Fruit fly (Drosophila melanogaster) whole organism, embryonic: Measurements from ENCODE around the gene CG6142.

Experiments
- ATbp ChIP-seq: fragments of 200-800 bp; sonication (Bioruptor generic); optimal IDR thresholded peaks from 2 replicates; lab custom pipeline; 2017; ENCODE audit warnings: missing biosample characterization, mild to moderate bottlenecking, missing genetic modification characterization, missing genetic modification reagents
- CG10321 ChIP-seq: fragments of 200-800 bp; sonication (Bioruptor generic); IDR thresholded peaks from 2 replicates; pipeline ENCODE4 v1.3.6; 2022; ENCODE audit warnings: missing biosample characterization, missing genetic modification characterization
- CG11456 ChIP-seq: fragments of 200-800 bp; sonication (Bioruptor generic); IDR thresholded peaks from 3 replicates; pipeline ENCODE4 v1.3.6; 2022; ENCODE audit warnings: missing biosample characterization, missing genetic modification characterization
- CG11723 ChIP-seq: fragments of 200-800 bp; sonication (Bioruptor generic); optimal IDR thresholded peaks from 2 replicates; lab custom pipeline; 2017; ENCODE audit warnings: missing biosample characterization, mild to moderate bottlenecking, missing genetic modification characterization
- CG12391 ChIP-seq: fragments of 200-800 bp; sonication (Bioruptor generic); optimal IDR thresholded peaks from 3 replicates; lab custom pipeline; 2018; ENCODE audit warnings: missing biosample characterization, mild to moderate bottlenecking, missing genetic modification characterization, moderate library complexity
- CG13894 ChIP-seq: fragments of 200-800 bp; sonication (Bioruptor generic); optimal IDR thresholded peaks from 3 replicates; lab custom pipeline; 2018; ENCODE audit warnings: missing biosample characterization, mild to moderate bottlenecking, missing genetic modification characterization, moderate library complexity
- CG14014 ChIP-seq: fragments of 200-800 bp; sonication (Bioruptor generic); IDR thresholded peaks from 2 replicates; pipeline ENCODE4 v1.3.6; 2022; ENCODE audit warnings: missing biosample characterization, missing genetic modification characterization
- CG16815 ChIP-seq: fragments of 200-800 bp; sonication (Bioruptor generic); optimal IDR thresholded peaks from 3 replicates; lab custom pipeline; 2017; ENCODE audit warnings: missing biosample characterization, mild to moderate bottlenecking, missing genetic modification characterization
- CG1832 ChIP-seq: fragments of 200-800 bp; sonication (Bioruptor generic); optimal IDR thresholded peaks from 2 replicates; lab custom pipeline; 2017; ENCODE audit warnings: missing biosample characterization, mild to moderate bottlenecking, missing genetic modification characterization, inconsistent platforms
- CG18599 ChIP-seq: fragments of 200-800 bp; sonication (Bioruptor generic); optimal IDR thresholded peaks from 3 replicates; lab custom pipeline; 2017; ENCODE audit warnings: missing biosample characterization, missing genetic modification characterization, mild to moderate bottlenecking, moderate library complexity, missing genetic modification reagents
- CG2678 ChIP-seq: fragments of 200-800 bp; sonication (Bioruptor generic); optimal IDR thresholded peaks from 3 replicates; lab custom pipeline; 2019; ENCODE audit warnings: missing biosample characterization, mild to moderate bottlenecking, missing genetic modification characterization, moderate library complexity
- CG4404 ChIP-seq: fragments of 200-800 bp; sonication (Bioruptor generic); IDR thresholded peaks from 2 replicates; pipeline ENCODE4 v1.3.6; 2022; ENCODE audit warnings: missing biosample characterization, missing genetic modification characterization
- CG4617 ChIP-seq: fragments of 200-800 bp; sonication (Bioruptor generic); optimal IDR thresholded peaks from 3 replicates; lab custom pipeline; 2016; ENCODE audit warnings: missing biosample characterization, missing genetic modification characterization, borderline replicate concordance
- CG4707 ChIP-seq: fragments of 200-800 bp; sonication (Bioruptor generic); optimal IDR thresholded peaks from 2 replicates; lab custom pipeline; 2018; ENCODE audit warnings: missing biosample characterization, mild to moderate bottlenecking, missing genetic modification characterization, moderate library complexity
- CG6254 ChIP-seq: fragments of 200-800 bp; sonication (Bioruptor generic); optimal IDR thresholded peaks from 3 replicates; lab custom pipeline; 2017; ENCODE audit warnings: mild to moderate bottlenecking, missing biosample characterization, missing genetic modification reagents, missing genetic modification characterization
- CG7271 ChIP-seq: fragments of 200-800 bp; sonication (Bioruptor generic); optimal IDR thresholded peaks from 2 replicates; lab custom pipeline; 2018; ENCODE audit warnings: missing biosample characterization, mild to moderate bottlenecking, missing genetic modification characterization, moderate library complexity
- CG8089 ChIP-seq: fragments of 200-800 bp; sonication (Bioruptor generic); optimal IDR thresholded peaks from 3 replicates; lab custom pipeline; 2016; ENCODE audit warnings: missing biosample characterization, missing genetic modification characterization
- CTCF ChIP-seq: fragments of 200-800 bp; sonication (Bioruptor generic); optimal IDR thresholded peaks from 2 replicates; lab custom pipeline; 2017; ENCODE audit warnings: missing biosample characterization, mild to moderate bottlenecking, missing genetic modification characterization, moderate library complexity
- Doc2 ChIP-seq: fragments of 200-800 bp; sonication (Bioruptor generic); IDR thresholded peaks from 2 replicates; pipeline ENCODE4 v1.3.6; 2022; ENCODE audit warnings: missing biosample characterization, missing genetic modification characterization
- Doc3 ChIP-seq: fragments of 200-800 bp; sonication (Bioruptor generic); IDR thresholded peaks from 3 replicates; pipeline ENCODE4 v1.3.6; 2022; ENCODE audit warnings: missing biosample characterization, missing genetic modification characterization; ENCODE audit not compliant: partially characterized antibody
- Kr ChIP-seq: fragments of 200-800 bp; sonication (Bioruptor generic); optimal IDR thresholded peaks from 2 replicates; lab custom pipeline; 2017; ENCODE audit warnings: missing biosample characterization, mild to moderate bottlenecking, missing genetic modification characterization
- Mrtf ChIP-seq: fragments of 200-800 bp; sonication (Bioruptor generic); IDR thresholded peaks from 3 replicates; pipeline ENCODE4 v1.3.6; 2022; ENCODE audit warnings: missing biosample characterization, missing genetic modification characterization
- NfI ChIP-seq: fragments of 200-800 bp; sonication (Bioruptor generic); optimal IDR thresholded peaks from 3 replicates; lab custom pipeline; 2018; ENCODE audit warnings: missing biosample characterization, mild to moderate bottlenecking, missing genetic modification characterization, moderate library complexity
- Opbp ChIP-seq: fragments of 200-800 bp; sonication (Bioruptor generic); IDR thresholded peaks from 3 replicates; pipeline ENCODE4 v1.3.6; 2022; ENCODE audit warnings: missing biosample characterization, missing genetic modification characterization; ENCODE audit not compliant: partially characterized antibody
- Ravus ChIP-seq: fragments of 200-800 bp; sonication (Bioruptor generic); IDR thresholded peaks from 2 replicates; pipeline ENCODE4 v1.3.6; 2022; ENCODE audit warnings: missing biosample characterization, missing genetic modification characterization
- Scr ChIP-seq: fragments of 200-800 bp; sonication (Bioruptor generic); IDR thresholded peaks from 2 replicates; pipeline ENCODE4 v1.3.6; 2022; ENCODE audit warnings: missing biosample characterization, missing genetic modification characterization; ENCODE audit not compliant: partially characterized antibody
- ab ChIP-seq: fragments of 200-800 bp; sonication (Bioruptor generic); optimal IDR thresholded peaks from 2 replicates; lab custom pipeline; 2016; ENCODE audit warnings: missing biosample characterization, missing genetic modification characterization
- abd-A ChIP-seq: fragments of 200-800 bp; sonication (Bioruptor generic); optimal IDR thresholded peaks from 3 replicates; lab custom pipeline; 2019; ENCODE audit warnings: missing biosample characterization, mild to moderate bottlenecking, missing genetic modification characterization, moderate library complexity
- ase ChIP-seq: fragments of 200-800 bp; sonication (Bioruptor generic); IDR thresholded peaks from 3 replicates; pipeline ENCODE4 v1.3.6; 2022; ENCODE audit warnings: missing biosample characterization, missing genetic modification characterization
- bigmax ChIP-seq: fragments of 200-800 bp; sonication (Bioruptor generic); optimal IDR thresholded peaks from 2 replicates; lab custom pipeline; 2018; ENCODE audit warnings: missing biosample characterization, mild to moderate bottlenecking, missing genetic modification characterization
- br ChIP-seq: fragments of >200 bp; optimal IDR thresholded peaks from 2 replicates; lab custom pipeline; 2017
- caup ChIP-seq: fragments of 200-800 bp; sonication (Bioruptor generic); optimal IDR thresholded peaks from 3 replicates; lab custom pipeline; 2017; ENCODE audit warnings: missing biosample characterization, mild to moderate bottlenecking, missing genetic modification characterization, moderate library complexity; ENCODE audit not compliant: severe bottlenecking
- disco-r ChIP-seq: fragments of 200-800 bp; sonication (Bioruptor generic); optimal IDR thresholded peaks from 2 replicates; lab custom pipeline; 2016; ENCODE audit warnings: missing biosample characterization, missing genetic modification characterization
- dysf ChIP-seq: fragments of 200-800 bp; sonication (Bioruptor generic); IDR thresholded peaks from 3 replicates; pipeline ENCODE4 v1.3.6; 2022; ENCODE audit warnings: missing biosample characterization, missing genetic modification characterization
- eyg ChIP-seq: fragments of 200-800 bp; sonication (Bioruptor generic); optimal IDR thresholded peaks from 3 replicates; lab custom pipeline; 2016; ENCODE audit warnings: missing biosample characterization, missing genetic modification characterization
- fd102C ChIP-seq: fragments of 200-800 bp; sonication (Bioruptor generic); optimal IDR thresholded peaks from 2 replicates; lab custom pipeline; 2018; ENCODE audit warnings: missing biosample characterization, mild to moderate bottlenecking, missing genetic modification characterization, moderate library complexity
- ftz-f1 ChIP-seq: fragments of 200-800 bp; sonication (Bioruptor generic); optimal IDR thresholded peaks from 2 replicates; lab custom pipeline; 2016; ENCODE audit warnings: missing biosample characterization, missing genetic modification characterization
- jumu ChIP-seq: fragments of 200-800 bp; sonication (Bioruptor generic); optimal IDR thresholded peaks from 3 replicates; lab custom pipeline; 2016; ENCODE audit warnings: missing biosample characterization, missing genetic modification characterization
- mirr ChIP-seq: fragments of 200-800 bp; sonication (Bioruptor generic); optimal IDR thresholded peaks from 3 replicates; lab custom pipeline; 2018; ENCODE audit warnings: missing biosample characterization, mild to moderate bottlenecking, missing genetic modification characterization
- nerfin-1 ChIP-seq: fragments of 200-800 bp; sonication (Bioruptor generic); optimal IDR thresholded peaks from 3 replicates; lab custom pipeline; 2019; ENCODE audit warnings: missing biosample characterization, mild to moderate bottlenecking, missing genetic modification characterization, moderate library complexity
- nom ChIP-seq: fragments of 200-800 bp; sonication (Bioruptor generic); optimal IDR thresholded peaks from 2 replicates; lab custom pipeline; 2017; ENCODE audit warnings: missing biosample characterization, missing genetic modification characterization, mild to moderate bottlenecking, moderate library complexity, missing genetic modification reagents
- pros ChIP-seq: fragments of 200-800 bp; sonication (Bioruptor generic); optimal IDR thresholded peaks from 3 replicates; lab custom pipeline; 2019; ENCODE audit warnings: missing biosample characterization, mild to moderate bottlenecking, missing genetic modification characterization, moderate library complexity
- pum ChIP-seq: fragments of 200-800 bp; sonication (Bioruptor generic); optimal IDR thresholded peaks from 2 replicates; lab custom pipeline; 2016; ENCODE audit warnings: missing biosample characterization, missing genetic modification characterization
- pzg ChIP-seq: fragments of 200-800 bp; sonication (Bioruptor generic); optimal IDR thresholded peaks from 3 replicates; lab custom pipeline; 2018; ENCODE audit warnings: missing biosample characterization, mild to moderate bottlenecking, missing genetic modification characterization, moderate library complexity
- sens-2 ChIP-seq: fragments of 200-800 bp; sonication (Bioruptor generic); IDR thresholded peaks from 2 replicates; pipeline ENCODE4 v1.3.6; 2022; ENCODE audit warnings: missing biosample characterization, missing genetic modification characterization
- shn ChIP-seq: fragments of 200-800 bp; sonication (Bioruptor generic); optimal IDR thresholded peaks from 3 replicates; lab custom pipeline; 2016; ENCODE audit warnings: missing biosample characterization, missing genetic modification characterization
- slp2 ChIP-seq: fragments of 200-800 bp; sonication (Bioruptor generic); optimal IDR thresholded peaks from 2 replicates; lab custom pipeline; 2016; ENCODE audit warnings: missing biosample characterization, missing genetic modification characterization
- stc ChIP-seq: fragments of 200-800 bp; sonication (Bioruptor generic); IDR thresholded peaks from 2 replicates; pipeline ENCODE4 v1.3.6; 2022; ENCODE audit warnings: missing biosample characterization, missing genetic modification characterization
- trem ChIP-seq: fragments of 200-800 bp; optimal IDR thresholded peaks from 3 replicates; lab custom pipeline; 2019; ENCODE audit warnings: missing biosample characterization, mild to moderate bottlenecking, missing genetic modification characterization, moderate library complexity
- wek ChIP-seq: fragments of 200-800 bp; sonication (Bioruptor generic); optimal IDR thresholded peaks from 3 replicates; lab custom pipeline; 2018; ENCODE audit warnings: missing biosample characterization, mild to moderate bottlenecking, missing genetic modification characterization, moderate library complexity

The CG6142 gene

dm6 chr3R:26105924-26106494, 26.9 kb upstream of the CG6142 start (continued):
- 0 out of 2 replicates have a peak, but pooled peaks have one; percentile 40 for TF ChIP-seq CG10321 (GFP tag; lab: Robert Waterston, UW)
- TF ChIP-seq pros: no peak
- TF ChIP-seq Scr (GFP tag; lab: Robert Waterston, UW): no peak
- peak; percentile 90 for TF ChIP-seq CG18599 (GFP tag; lab: Kevin White, UChicago)
- TF ChIP-seq br (lab: Kevin White, UChicago): no peak
- no peak for TF ChIP-seq slp2 (GFP tag; lab: Kevin White, UChicago)
- TF ChIP-seq abd-A: peak; percentile 93
- TF ChIP-seq CG11723 (GFP tag; lab: Kevin White, UChicago): no peak
- TF ChIP-seq CG7271: no peak
- no peak for TF ChIP-seq disco-r (GFP tag; lab: Kevin White, UChicago)
- peak; percentile 46 for TF ChIP-seq ATbp (GFP tag; lab: Kevin White, UChicago)
- TF ChIP-seq nerfin-1 (tag; lab: Kevin White, UChicago): no peak
- TF ChIP-seq pzg (GFP tag; lab: Kevin White, UChicago): no peak
- no peak for TF ChIP-seq trem (tag; lab: Kevin White, UChicago)
- no peak for TF ChIP-seq ftz-f1
- no peak for TF ChIP-seq CG1832 (GFP tag; lab: Kevin White, UChicago)
- TF ChIP-seq NfI: peak; percentile 45
- peak; percentile 74 for TF ChIP-seq CG13894
- TF ChIP-seq shn: no peak
- no peak for TF ChIP-seq eyg (GFP tag; lab: Kevin White, UChicago)
- no peak; the same call in 1 of the 2 replicates for TF ChIP-seq sens-2 (GFP tag; lab: Robert Waterston, UW)
- TF ChIP-seq Opbp (GFP tag; lab: Robert Waterston, UW): no peak
- TF ChIP-seq CTCF (GFP tag; lab: Kevin White, UChicago): no peak
- no peak for TF ChIP-seq CG8089
- no peak for TF ChIP-seq wek (GFP tag; lab: Kevin White, UChicago)
- TF ChIP-seq caup: peak; percentile 68
- TF ChIP-seq mirr (GFP tag; lab: Kevin White, UChicago): no peak
- peak; percentile 97 for TF ChIP-seq dysf (GFP tag; lab: Robert Waterston, UW)
- no peak for TF ChIP-seq CG4707 (GFP tag; lab: Kevin White, UChicago)
- no peak for TF ChIP-seq ab (GFP tag; lab: Kevin White, UChicago)
- peak; percentile 22 for TF ChIP-seq CG6254
- TF ChIP-seq CG4617 (GFP tag; lab: Kevin White, UChicago): no peak
- TF ChIP-seq jumu: no peak
- TF ChIP-seq Doc3 (GFP tag; lab: Robert Waterston, UW): no peak
- TF ChIP-seq Doc2 (GFP tag; lab: Robert Waterston, UW): 0 out of 2 replicates have a peak, but pooled peaks have one; percentile 10
- TF ChIP-seq Mrtf (GFP tag; lab: Robert Waterston, UW): peak; percentile 77; the same call in 2 of the 3 replicates
- no peak for TF ChIP-seq pum
- no peak for TF ChIP-seq bigmax
- TF ChIP-seq CG2678: peak; percentile 85
- TF ChIP-seq CG16815 (GFP tag; lab: Kevin White, UChicago): no peak
- no peak for TF ChIP-seq Kr (GFP tag; lab: Kevin White, UChicago)
- TF ChIP-seq ase (GFP tag; lab: Robert Waterston, UW): peak; percentile 79
- no peak for TF ChIP-seq fd102C
- peak; percentile 72 for TF ChIP-seq CG14014 (GFP tag; lab: Robert Waterston, UW)
- TF ChIP-seq CG4404 (GFP tag; lab: Robert Waterston, UW): peak; percentile 65
- TF ChIP-seq nom: no peak
- peak; percentile 74 for TF ChIP-seq stc (GFP tag; lab: Robert Waterston, UW)
- TF ChIP-seq Ravus: peak; percentile 56
- TF ChIP-seq CG12391: peak; percentile 31
- TF ChIP-seq CG11456 (GFP tag; lab: Robert Waterston, UW): peak; percentile 77
